Worm (Caenorhabditis elegans) whole organism, midembryonic: ENCODE results near the gene ZC155.4.

ENCODE experiments used
- T22C8.4 ChIP-seq: fragments of 200-800 bp; sonication (Bioruptor generic); IDR thresholded peaks from 2 replicates; pipeline ENCODE4 v1.3.6; 2022; ENCODE audit warnings: missing genetic modification characterization, missing compliant biosample characterization
- klf-2 ChIP-seq: fragments of 200-800 bp; sonication (Bioruptor generic); conservative IDR thresholded peaks from 2 replicates; pipeline ENCODE4 v1.3.6; 2022; ENCODE audit warnings: missing genetic modification reagents, missing genetic modification characterization, missing compliant biosample characterization
- tab-1 ChIP-seq: fragments of 200-800 bp; sonication (Bioruptor generic); IDR thresholded peaks from 2 replicates; pipeline ENCODE4 v1.3.6; 2022; ENCODE audit warnings: missing genetic modification characterization, missing compliant biosample characterization
- ztf-29 ChIP-seq: fragments of 200-800 bp; sonication (Bioruptor generic); IDR thresholded peaks from 2 replicates; pipeline ENCODE4 v1.3.6; 2022; ENCODE audit warnings: missing genetic modification reagents, missing genetic modification characterization, missing compliant biosample characterization

DNA sequence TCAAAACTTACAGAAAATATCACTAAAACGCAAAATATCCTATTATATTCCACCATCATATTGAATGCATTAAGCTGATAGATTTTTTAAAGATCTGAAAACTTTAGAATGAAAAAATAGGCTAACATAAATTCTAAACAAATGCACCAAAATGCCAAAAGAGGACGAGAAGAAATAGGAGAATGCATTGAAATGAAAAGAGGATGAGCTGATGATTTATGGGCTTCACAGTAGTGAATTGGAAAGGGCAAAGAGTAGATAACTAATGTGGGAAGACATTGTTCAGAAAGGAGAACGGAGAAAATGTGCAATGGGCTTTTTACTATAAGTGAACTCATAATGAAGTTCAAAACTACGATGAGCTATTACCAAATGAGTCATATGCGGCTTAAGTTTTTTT lies 2.2 kb upstream of the ZC155.4 start, which contains the start of gene cutl-19:
- TF ChIP-seq T22C8.4 (no peak), tab-1 (GFP tag; lab: Robert Waterston, UW) (no peak), klf-2 (no peak), ztf-29 (no peak)
